Worm (Caenorhabditis elegans): ENCODE data around the gene ndua-1.

ndua-1 gene

ce11 chrV:20875324-20875723 is 23.6 kb upstream of the ndua-1 start:
- TF ChIP-seq pqm-1 (tag; optimal IDR thresholded peaks at IDR 0.05) (no peak), tbx-2 (tag; optimal IDR thresholded peaks at IDR 0.05) (no peak), aly-2 (tag; optimal IDR thresholded peaks at IDR 0.05) (no peak), nhr-11 (tag; optimal IDR thresholded peaks at IDR 0.05) (no peak), ztf-11 (tag; optimal IDR thresholded peaks at IDR 0.05) (no peak), nhr-77 (tag; optimal IDR thresholded peaks at IDR 0.05) (no peak), ceh-16 (tag; optimal IDR thresholded peaks at IDR 0.05) (no peak), fkh-2 (tag; optimal IDR thresholded peaks at IDR 0.05) (no peak), unc-62 (GFP tag; optimal IDR thresholded peaks at IDR 0.05) (no peak)

ce11 chrV:20873144-20873543 is 21.4 kb upstream of the ndua-1 start:
- TF ChIP-seq nhr-23 (tag; optimal IDR thresholded peaks at IDR 0.05) (no peak), nfya-1 (tag; optimal IDR thresholded peaks at IDR 0.05; ENCODE audit: insufficient read depth) (peak; percentile 20), fkh-10 (GFP tag; optimal IDR thresholded peaks at IDR 0.05) (peak; percentile 81), hmg-11 (tag; optimal IDR thresholded peaks at IDR 0.05) (peak; percentile 45), nhr-25 (tag; optimal IDR thresholded peaks at IDR 0.05) (no peak)

- TF ChIP-seq fkh-2 (tag; optimal IDR thresholded peaks at IDR 0.05): no peak
- no peak for TF ChIP-seq jun-1 (tag; optimal IDR thresholded peaks at IDR 0.05)
- no peak for TF ChIP-seq pqm-1 (tag; optimal IDR thresholded peaks at IDR 0.05)
- TF ChIP-seq nhr-23 (tag; optimal IDR thresholded peaks at IDR 0.05): no peak
- no peak for TF ChIP-seq unc-62 (GFP tag; optimal IDR thresholded peaks at IDR 0.05)
- no peak for TF ChIP-seq hmg-11 (tag; optimal IDR thresholded peaks at IDR 0.05)
- TF ChIP-seq ztf-11 (tag; optimal IDR thresholded peaks at IDR 0.05): no peak
- TF ChIP-seq ceh-28 (tag; optimal IDR thresholded peaks at IDR 0.05): no peak
- TF ChIP-seq elt-2 (tag; optimal IDR thresholded peaks at IDR 0.05): no peak
- no peak for TF ChIP-seq nhr-76 (tag; optimal IDR thresholded peaks at IDR 0.05)
- no peak for TF ChIP-seq ama-1 (optimal IDR thresholded peaks at IDR 0.05)
- TF ChIP-seq egl-5 (tag; optimal IDR thresholded peaks at IDR 0.05): no peak
- TF ChIP-seq nhr-77 (tag; optimal IDR thresholded peaks at IDR 0.05): no peak
- no peak for TF ChIP-seq ZK546.5 (tag; optimal IDR thresholded peaks at IDR 0.05)
- no peak for TF ChIP-seq elt-3 (tag; optimal IDR thresholded peaks at IDR 0.05)
- no peak for TF ChIP-seq ceh-9 (tag; optimal IDR thresholded peaks at IDR 0.05)
- TF ChIP-seq nhr-67 (tag; optimal IDR thresholded peaks at IDR 0.05): no peak
Observed at ce11 chrV:20871194-20871593, 19.5 kb upstream of the ndua-1 start.

- TF ChIP-seq daf-12 (tag; optimal IDR thresholded peaks at IDR 0.05) (no peak), sea-2 (GFP tag; optimal IDR thresholded peaks at IDR 0.05) (no peak), fos-1 (tag; optimal IDR thresholded peaks at IDR 0.05) (no peak), jun-1 (tag; optimal IDR thresholded peaks at IDR 0.05) (no peak), lsy-12 (tag; optimal IDR thresholded peaks at IDR 0.05) (no peak), nhr-67 (tag; optimal IDR thresholded peaks at IDR 0.05) (no peak), elt-3 (tag; optimal IDR thresholded peaks at IDR 0.05) (no peak), nhr-11 (tag; optimal IDR thresholded peaks at IDR 0.05) (no peak), R02D3.7 (tag; optimal IDR thresholded peaks at IDR 0.05) (no peak), nhr-28 (tag; optimal IDR thresholded peaks at IDR 0.05) (no peak), nfya-1 (tag; optimal IDR thresholded peaks at IDR 0.05; ENCODE audit: insufficient read depth) (no peak)
Observed at ce11 chrV:20870633-20871032, 18.9 kb upstream of the ndua-1 start.

ce11 chrV:20868329-20868728 is 16.6 kb upstream of the ndua-1 start, which contains the start of gene F31D4.8:
F31D4.8 (minus strand) TSS chrV:20868429.
- TF ChIP-seq lin-39 (tag; optimal IDR thresholded peaks at IDR 0.05): no peak
- TF ChIP-seq fkh-10 (GFP tag; optimal IDR thresholded peaks at IDR 0.05): no peak
- no peak for TF ChIP-seq skn-1 (tag; optimal IDR thresholded peaks at IDR 0.05)
- no peak for TF ChIP-seq fos-1 (tag; optimal IDR thresholded peaks at IDR 0.05)
- no peak for TF ChIP-seq nhr-11 (tag; optimal IDR thresholded peaks at IDR 0.05)
- peak; percentile 8 for TF ChIP-seq pha-4 (tag; optimal IDR thresholded peaks at IDR 0.05)
- no peak for TF ChIP-seq tbx-2 (tag; optimal IDR thresholded peaks at IDR 0.05)

ce11 chrV:20866406-20866805 is 14.7 kb upstream of the ndua-1 start:
- TF ChIP-seq hmg-11 (tag; optimal IDR thresholded peaks at IDR 0.05) (no peak), ceh-9 (tag; optimal IDR thresholded peaks at IDR 0.05) (no peak), elt-2 (tag; optimal IDR thresholded peaks at IDR 0.05) (peak; percentile 81), nhr-25 (tag; optimal IDR thresholded peaks at IDR 0.05) (no peak), pqm-1 (tag; optimal IDR thresholded peaks at IDR 0.05) (peak; percentile 39), nhr-12 (tag; optimal IDR thresholded peaks at IDR 0.05) (no peak)

All from whole organism, L3 larva.